Worm (Caenorhabditis elegans) whole organism, L3 larva: Measurements from ENCODE around the gene bath-9.

Experiments
- egl-27 ChIP-seq: sonication (generic microtip); optimal IDR thresholded peaks from 4 replicates; lab custom pipeline; 2017; ENCODE audit warnings: missing biosample characterization, missing genetic modification reagents, missing genetic modification characterization
- elt-1 ChIP-seq: fragments of 150-350 bp; optimal IDR thresholded peaks from 2 replicates; lab custom pipeline; 2014; ENCODE audit warnings: missing biosample characterization, missing genetic modification characterization
- fkh-10 ChIP-seq: sonication (generic microtip); optimal IDR thresholded peaks from 2 replicates; lab custom pipeline; 2017; ENCODE audit warnings: missing biosample characterization, missing genetic modification reagents, missing genetic modification characterization
- hmg-11 ChIP-seq: sonication (generic microtip); optimal IDR thresholded peaks from 2 replicates; lab custom pipeline; 2016; ENCODE audit warnings: missing genetic modification characterization, missing compliant biosample characterization
- nhr-12 ChIP-seq: fragments of 150-350 bp; optimal IDR thresholded peaks from 2 replicates; lab custom pipeline; 2014; ENCODE audit warnings: missing biosample characterization, missing genetic modification characterization
- nhr-237 ChIP-seq: fragments of 150-350 bp; optimal IDR thresholded peaks from 2 replicates; lab custom pipeline; 2014; ENCODE audit warnings: missing biosample characterization, missing genetic modification characterization
- pha-4 ChIP-seq: fragments of 150-350 bp; optimal IDR thresholded peaks from 2 replicates; lab custom pipeline; 2014; ENCODE audit warnings: missing biosample characterization, missing genetic modification reagents, missing genetic modification characterization
- pqm-1 ChIP-seq: fragments of 150-350 bp; optimal IDR thresholded peaks from 2 replicates; lab custom pipeline; 2017; ENCODE audit warnings: missing biosample characterization, missing genetic modification characterization, inconsistent platforms
- skn-1 ChIP-seq: fragments of 150-350 bp; optimal IDR thresholded peaks from 2 replicates; lab custom pipeline; 2014; ENCODE audit warnings: missing biosample characterization, missing genetic modification characterization
- tbx-2 ChIP-seq: sonication (generic microtip); optimal IDR thresholded peaks from 2 replicates; lab custom pipeline; 2016; ENCODE audit warnings: mild to moderate bottlenecking, missing genetic modification characterization, missing compliant biosample characterization
- unc-39 ChIP-seq: sonication (generic microtip); optimal IDR thresholded peaks from 4 replicates; lab custom pipeline; 2017; ENCODE audit warnings: missing biosample characterization, missing genetic modification characterization
- unc-62 ChIP-seq: fragments of 150-350 bp; sonication (generic microtip); optimal IDR thresholded peaks from 4 replicates; lab custom pipeline; 2014; ENCODE audit warnings: missing biosample characterization, missing genetic modification reagents, missing genetic modification characterization
- ztf-4 ChIP-seq: fragments of 150-350 bp; optimal IDR thresholded peaks from 2 replicates; lab custom pipeline; 2014; ENCODE audit warnings: missing biosample characterization, missing genetic modification characterization

DNA sequence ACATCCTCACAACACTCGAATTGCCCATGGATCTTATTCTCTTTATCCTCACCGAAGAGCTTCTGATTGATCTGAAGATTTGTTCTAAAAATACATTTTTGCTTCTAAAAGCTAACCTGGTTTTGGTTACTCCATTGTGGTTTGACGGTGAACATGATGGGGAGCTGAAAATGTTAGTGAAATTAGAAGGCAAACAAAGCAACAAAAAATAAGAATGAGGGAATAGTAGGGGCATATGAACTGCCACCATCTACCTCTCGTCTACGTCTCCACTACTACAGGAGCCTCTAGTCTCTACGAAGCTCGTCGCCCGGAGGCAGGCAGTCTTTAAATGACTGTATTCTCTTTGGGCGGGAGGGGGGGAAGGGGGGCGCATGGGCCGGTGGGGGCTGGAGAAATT is 8.8 kb downstream of the bath-9 start, which contains the start of gene T06D4.2:
- TF ChIP-seq hmg-11 (tag; lab: Kevin White, UChicago): no peak
- TF ChIP-seq unc-39 (tag; lab: Kevin White, UChicago): no peak
- no peak for TF ChIP-seq unc-62 (GFP tag; lab: Kevin White, UChicago)
- no peak for TF ChIP-seq pqm-1 (tag; lab: Kevin White, UChicago)
- no peak for TF ChIP-seq fkh-10 (GFP tag; lab: Kevin White, UChicago)
- no peak for TF ChIP-seq skn-1 (tag; lab: Kevin White, UChicago)
- no peak for TF ChIP-seq elt-1 (tag; lab: Kevin White, UChicago)
- no peak for TF ChIP-seq ztf-4 (tag; lab: Kevin White, UChicago)
- TF ChIP-seq pha-4 (tag; lab: Kevin White, UChicago): no peak
- TF ChIP-seq nhr-237 (tag; lab: Kevin White, UChicago): no peak
- no peak for TF ChIP-seq tbx-2
- TF ChIP-seq nhr-12 (tag; lab: Kevin White, UChicago): no peak
- TF ChIP-seq egl-27 (tag; lab: Kevin White, UChicago): no peak
